Worm (Caenorhabditis elegans) whole organism, L2 larva: ENCODE data around the gene R07H5.11.

Experiments used
- ceh-82 ChIP-seq: fragments of 150-350 bp; optimal IDR thresholded peaks from 2 replicates; lab custom pipeline; 2014; ENCODE audit warnings: missing biosample characterization, missing genetic modification characterization
- egl-27 ChIP-seq: sonication (generic microtip); optimal IDR thresholded peaks from 3 replicates; lab custom pipeline; 2017; ENCODE audit warnings: missing biosample characterization, missing genetic modification reagents, missing genetic modification characterization
- elt-1 ChIP-seq: fragments of 150-350 bp; optimal IDR thresholded peaks from 2 replicates; lab custom pipeline; 2014; ENCODE audit warnings: missing biosample characterization, missing genetic modification characterization
- mab-5 ChIP-seq: fragments of 150-350 bp; optimal IDR thresholded peaks from 2 replicates; lab custom pipeline; 2014; ENCODE audit warnings: missing biosample characterization, missing genetic modification characterization
- nhr-11 ChIP-seq: fragments of 150-350 bp; optimal IDR thresholded peaks from 2 replicates; lab custom pipeline; 2014; ENCODE audit warnings: missing biosample characterization, missing genetic modification characterization
- sem-4 ChIP-seq: fragments of 150-350 bp; optimal IDR thresholded peaks from 2 replicates; lab custom pipeline; 2014; ENCODE audit warnings: missing biosample characterization, missing genetic modification reagents, missing genetic modification characterization
- snpc-4 ChIP-seq: fragments of 150-350 bp; optimal IDR thresholded peaks from 2 replicates; lab custom pipeline; 2014; ENCODE audit warnings: missing biosample characterization, missing genetic modification characterization

DNA sequence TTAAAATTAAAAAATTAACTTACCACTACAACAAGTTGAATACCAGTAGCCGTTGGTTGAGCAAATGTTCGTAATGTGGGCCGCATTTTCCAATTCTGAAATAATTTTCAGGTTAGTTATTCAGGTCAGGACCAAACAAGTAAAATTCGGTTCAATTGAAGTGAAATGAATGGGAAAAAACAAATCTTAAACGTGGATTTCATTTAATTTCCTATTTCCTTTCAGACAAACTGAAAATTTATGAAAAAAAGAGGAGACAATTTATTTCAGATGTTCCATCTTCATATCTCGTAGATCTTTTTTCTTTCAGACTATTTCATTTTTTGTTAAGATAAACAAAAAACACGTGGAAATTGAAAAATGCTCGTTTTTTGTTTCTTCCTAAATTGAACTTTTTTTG, 38.8 kb downstream of the R07H5.11 start, which contains the start of gene C05C12.6:
- no peak for TF ChIP-seq sem-4 (tag; lab: Kevin White, UChicago)
- no peak for TF ChIP-seq mab-5
- no peak for TF ChIP-seq egl-27 (tag; lab: Kevin White, UChicago)
- TF ChIP-seq snpc-4 (tag; lab: Kevin White, UChicago): no peak
- TF ChIP-seq nhr-11: no peak
- TF ChIP-seq ceh-82 (tag; lab: Kevin White, UChicago): no peak
- no peak for TF ChIP-seq elt-1 (tag; lab: Kevin White, UChicago)
